Worm (Caenorhabditis elegans) whole organism, young adult: ENCODE results near the gene K10H10.10.

Experiments
- B0336.3 ChIP-seq: fragments of 200-800 bp; sonication (Bioruptor generic); IDR thresholded peaks from 2 replicates; pipeline ENCODE4 v1.3.6; 2022; ENCODE audit warnings: missing genetic modification characterization, missing compliant biosample characterization
- F23B12.7 ChIP-seq: sonication (generic microtip); optimal IDR thresholded peaks from 2 replicates; lab custom pipeline; 2017; ENCODE audit warnings: missing genetic modification characterization, mild to moderate bottlenecking, missing compliant biosample characterization, antibody characterized with exemption, moderate library complexity; ENCODE audit not compliant: insufficient read depth
- F39B2.1 ChIP-seq: fragments of 200-800 bp; sonication (Bioruptor generic); IDR thresholded peaks from 2 replicates; pipeline ENCODE4 v1.3.6; 2022; ENCODE audit warnings: missing genetic modification reagents, missing genetic modification characterization, missing compliant biosample characterization
- K11D2.4 ChIP-seq: fragments of 200-800 bp; sonication (Bioruptor generic); IDR thresholded peaks from 2 replicates; pipeline ENCODE4 v1.3.6; 2022; ENCODE audit warnings: missing genetic modification reagents, missing genetic modification characterization, missing compliant biosample characterization
- akir-1 ChIP-seq: fragments of 200-800 bp; sonication (Bioruptor generic); optimal IDR thresholded peaks from 2 replicates; lab custom pipeline; 2018; ENCODE audit warnings: mild to moderate bottlenecking, missing genetic modification characterization, moderate library complexity, missing compliant biosample characterization
- aptf-2 ChIP-seq: fragments of 200-800 bp; sonication (Bioruptor generic); conservative IDR thresholded peaks from 2 replicates; pipeline ENCODE4 v1.3.6; 2022; ENCODE audit warnings: missing genetic modification reagents, missing genetic modification characterization, missing compliant biosample characterization
- athp-1 ChIP-seq: sonication (generic microtip); optimal IDR thresholded peaks from 2 replicates; lab custom pipeline; 2017; ENCODE audit warnings: mild to moderate bottlenecking, missing genetic modification characterization, missing compliant biosample characterization
- attf-3 ChIP-seq: fragments of 200-800 bp; sonication (Bioruptor generic); conservative IDR thresholded peaks from 2 replicates; pipeline ENCODE4 v1.3.6; 2022; ENCODE audit warnings: missing genetic modification reagents, missing genetic modification characterization, missing compliant biosample characterization
- attf-6 ChIP-seq: fragments of 200-800 bp; sonication (Bioruptor generic); IDR thresholded peaks from 2 replicates; pipeline ENCODE4 v1.3.6; 2022; ENCODE audit warnings: missing genetic modification reagents, missing genetic modification characterization, missing compliant biosample characterization
- ceh-58 ChIP-seq: fragments of 200-800 bp; sonication (Bioruptor generic); IDR thresholded peaks from 2 replicates; pipeline ENCODE4 v1.3.6; 2022; ENCODE audit warnings: missing genetic modification characterization, missing compliant biosample characterization
- ceh-79 ChIP-seq: sonication (generic microtip); optimal IDR thresholded peaks from 2 replicates; lab custom pipeline; 2017; ENCODE audit warnings: mild to moderate bottlenecking, missing genetic modification characterization, missing compliant biosample characterization
- egl-44 ChIP-seq: fragments of 200-800 bp; sonication (Bioruptor generic); IDR thresholded peaks from 2 replicates; pipeline ENCODE4 v1.3.6; 2022; ENCODE audit warnings: missing genetic modification reagents, missing genetic modification characterization, missing compliant biosample characterization
- ekl-4 ChIP-seq: fragments of 200-800 bp; sonication (Bioruptor generic); IDR thresholded peaks from 2 replicates; pipeline ENCODE4 v1.3.6; 2022; ENCODE audit warnings: missing genetic modification reagents, missing genetic modification characterization, missing compliant biosample characterization
- gei-17 ChIP-seq: fragments of 200-800 bp; sonication (Bioruptor generic); optimal IDR thresholded peaks from 2 replicates; lab custom pipeline; 2018; ENCODE audit warnings: mild to moderate bottlenecking, missing genetic modification characterization, missing compliant biosample characterization
- hlh-12 ChIP-seq: sonication (generic microtip); optimal IDR thresholded peaks from 2 replicates; lab custom pipeline; 2016; ENCODE audit warnings: missing genetic modification characterization, missing compliant biosample characterization
- hlh-26 ChIP-seq: fragments of 200-800 bp; sonication (Bioruptor generic); conservative IDR thresholded peaks from 2 replicates; pipeline ENCODE4 v1.3.6; 2022; ENCODE audit warnings: missing genetic modification reagents, missing genetic modification characterization, missing compliant biosample characterization
- hmg-1.2 ChIP-seq: fragments of 200-800 bp; sonication (Bioruptor generic); IDR thresholded peaks from 2 replicates; pipeline ENCODE4 v1.3.6; 2022; ENCODE audit warnings: missing genetic modification reagents, missing genetic modification characterization, missing compliant biosample characterization
- lin-40 ChIP-seq: sonication (generic microtip); optimal IDR thresholded peaks from 2 replicates; lab custom pipeline; 2016; ENCODE audit warnings: missing genetic modification characterization, mild to moderate bottlenecking, missing compliant biosample characterization, missing genotype, missing genetic modification reagents
- lsy-27 ChIP-seq: sonication (generic microtip); optimal IDR thresholded peaks from 2 replicates; lab custom pipeline; 2017; ENCODE audit warnings: missing genetic modification characterization, mild to moderate bottlenecking, missing compliant biosample characterization, antibody characterized with exemption, missing genotype, borderline replicate concordance; ENCODE audit not compliant: insufficient read depth
- madf-10 ChIP-seq: sonication (generic microtip); optimal IDR thresholded peaks from 2 replicates; lab custom pipeline; 2016; ENCODE audit warnings: mild to moderate bottlenecking, missing genetic modification characterization, missing compliant biosample characterization
- mcd-1 ChIP-seq: fragments of 200-800 bp; sonication (Bioruptor generic); IDR thresholded peaks from 2 replicates; pipeline ENCODE4 v1.3.6; 2022; ENCODE audit warnings: missing genetic modification reagents, missing genetic modification characterization, missing compliant biosample characterization
- nhr-120 ChIP-seq: fragments of 200-800 bp; sonication (Bioruptor generic); IDR thresholded peaks from 2 replicates; pipeline ENCODE4 v1.3.6; 2022; ENCODE audit warnings: missing genetic modification characterization, missing compliant biosample characterization
- nhr-80 ChIP-seq: sonication (generic microtip); optimal IDR thresholded peaks from 2 replicates; lab custom pipeline; 2016; ENCODE audit warnings: missing genetic modification characterization, missing compliant biosample characterization
- repo-1 ChIP-seq: sonication (generic microtip); optimal IDR thresholded peaks from 2 replicates; lab custom pipeline; 2017; ENCODE audit warnings: mild to moderate bottlenecking, missing genetic modification characterization, missing compliant biosample characterization
- rpc-1 ChIP-seq, 2 experiments: fragments of 150-350 bp in 1 of 2; sonication (generic microtip) in 1 of 2; optimal IDR thresholded peaks; 2 replicates each; lab custom pipeline; 2014 to 2018; ENCODE audit warnings: missing biosample characterization in 1 of 2, missing genetic modification characterization in 1 of 2, missing genetic modification reagents in 1 of 2, missing genotype in 1 of 2
- sdz-38 ChIP-seq: sonication (generic microtip); optimal IDR thresholded peaks from 2 replicates; lab custom pipeline; 2016; ENCODE audit warnings: missing genotype, missing genetic modification characterization, missing compliant biosample characterization
- sea-2 ChIP-seq: fragments of 200-800 bp; sonication (Bioruptor generic); IDR thresholded peaks from 2 replicates; pipeline ENCODE4 v1.3.6; 2022; ENCODE audit warnings: missing genetic modification characterization, missing compliant biosample characterization
- snpc-4 ChIP-seq, 5 experiments: fragments of 150-350 bp in 1 of 5; sonication (generic microtip) in 4 of 5; optimal IDR thresholded peaks; 2 replicates each; lab custom pipeline; 2014 to 2018; ENCODE audit warnings: missing genetic modification characterization in 5 of 5, missing biosample characterization in 3 of 5, antibody characterized with exemption in 2 of 5, mild to moderate bottlenecking in 2 of 5, missing compliant biosample characterization in 2 of 5, missing genotype in 2 of 5, moderate library complexity in 2 of 5, missing genetic modification reagents in 1 of 5
- sptf-2 ChIP-seq: fragments of 200-800 bp; sonication (Bioruptor generic); optimal IDR thresholded peaks from 2 replicates; lab custom pipeline; 2018; ENCODE audit warnings: mild to moderate bottlenecking, missing genetic modification characterization, missing compliant biosample characterization
- tlf-1 ChIP-seq: fragments of 200-800 bp; sonication (Bioruptor generic); optimal IDR thresholded peaks from 2 replicates; lab custom pipeline; 2018; ENCODE audit warnings: mild to moderate bottlenecking, missing genetic modification characterization, missing compliant biosample characterization
- unc-130 ChIP-seq: sonication (generic microtip); optimal IDR thresholded peaks from 2 replicates; lab custom pipeline; 2016; ENCODE audit warnings: missing genetic modification reagents, missing genetic modification characterization, missing compliant biosample characterization
- unc-62 ChIP-seq: fragments of 150-350 bp; optimal IDR thresholded peaks from 2 replicates; lab custom pipeline; 2014; ENCODE audit warnings: missing biosample characterization, missing genetic modification reagents, missing genetic modification characterization

Gene K10H10.10

DNA sequence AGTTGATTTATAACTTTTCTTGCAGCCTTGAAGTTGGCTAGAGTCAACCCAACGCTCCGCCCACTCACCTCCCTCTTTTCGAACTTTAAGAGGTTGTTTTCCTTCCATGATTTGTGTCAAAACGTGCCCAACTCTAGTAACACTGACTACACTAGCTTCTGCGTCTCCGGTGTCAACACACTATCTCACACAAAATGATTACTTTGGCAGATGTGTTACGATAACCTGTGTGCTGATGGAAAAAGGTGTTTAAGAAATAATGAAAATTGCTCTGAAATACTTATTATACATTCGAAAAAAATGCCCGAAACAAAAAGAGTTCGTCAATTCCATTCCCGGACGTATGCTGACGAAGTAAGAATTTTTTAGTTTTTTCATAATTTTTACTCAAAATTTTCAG is 4.6 kb upstream of the K10H10.10 start, which contains the start of gene K10H10.6:
TSS of gene K10H10.6 (plus strand) at position 301 of the 400 bp plus-strand sequence.
- TF ChIP-seq F23B12.7 (tag; lab: Kevin White, UChicago) (no peak), hmg-1.2 (GFP tag; lab: Robert Waterston, UW) (peak; percentile 42; the same call in 1 of the 2 replicates)

ce11 chrII:14506245-14506644 is 1.3 kb upstream of the K10H10.10 start, which contains the start of gene K10H10.12:
Gene K10H10.12, minus strand, starts transcription at chrII:14506345.
- no peak for TF ChIP-seq akir-1
- no peak for TF ChIP-seq egl-44 (GFP tag; lab: Robert Waterston, UW)
- no peak for TF ChIP-seq unc-62 (GFP tag; lab: Kevin White, UChicago)
- TF ChIP-seq attf-6, result no peak
- no peak for TF ChIP-seq hlh-26 (GFP tag; lab: Robert Waterston, UW)
- no peak for TF ChIP-seq mcd-1 (GFP tag; lab: Robert Waterston, UW)

- TF ChIP-seq rpc-1 (optimal IDR thresholded peaks at IDR 0.05; lab: Kevin White, UChicago) (no peak), rpc-1 (tag; optimal IDR thresholded peaks at IDR 0.05; lab: Kevin White, UChicago) (no peak), ekl-4 (no peak), madf-10 (no peak), lin-40 (tag; lab: Kevin White, UChicago) (no peak), hmg-1.2 (GFP tag; lab: Robert Waterston, UW) (no peak), nhr-80 (tag; lab: Kevin White, UChicago) (peak; percentile 5), repo-1 (tag; lab: Kevin White, UChicago) (no peak), sptf-2 (GFP tag; lab: Kevin White, UChicago) (no peak)
These were observed 2.6 kb downstream of the K10H10.10 start for ce11 chrII:14510162-14510561.

DNA sequence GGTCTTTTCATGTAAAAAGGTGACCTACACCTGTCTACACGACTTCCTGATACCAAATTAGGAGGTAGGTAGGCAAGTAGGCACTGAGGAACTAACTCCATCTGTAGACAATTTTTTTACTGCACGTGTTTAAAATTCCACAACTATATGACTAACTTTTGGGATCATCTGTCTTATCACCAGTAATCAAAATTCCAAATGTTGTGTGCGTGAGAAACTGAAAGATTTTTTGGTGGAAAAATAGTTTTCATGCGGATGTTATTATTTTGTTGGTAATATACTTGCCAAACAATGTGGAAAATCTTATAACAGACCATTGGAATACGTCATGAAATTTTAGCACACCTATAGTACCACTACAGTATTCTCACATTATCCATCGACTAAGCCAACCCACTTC is 3.6 kb downstream of the K10H10.10 start, which contains the start of gene K10H10.13:
TSS of gene K10H10.13 (minus strand) at position 101 of the 400 bp plus-strand sequence.
- TF ChIP-seq sea-2, result no peak
- TF ChIP-seq athp-1 (tag; lab: Kevin White, UChicago), result no peak
- TF ChIP-seq unc-130 (GFP tag; lab: Kevin White, UChicago), result no peak
- TF ChIP-seq attf-3 (GFP tag; lab: Robert Waterston, UW), result no peak
- no peak for TF ChIP-seq lsy-27 (tag; lab: Kevin White, UChicago)
- TF ChIP-seq sdz-38 (tag; lab: Kevin White, UChicago), result no peak
- TF ChIP-seq ceh-58 (GFP tag; lab: Robert Waterston, UW), result no peak
- no peak for TF ChIP-seq madf-10
- no peak for TF ChIP-seq aptf-2 (GFP tag; lab: Robert Waterston, UW)
- no peak for TF ChIP-seq K11D2.4 (GFP tag; lab: Robert Waterston, UW)
- TF ChIP-seq F39B2.1 (GFP tag; lab: Robert Waterston, UW), result no peak

DNA sequence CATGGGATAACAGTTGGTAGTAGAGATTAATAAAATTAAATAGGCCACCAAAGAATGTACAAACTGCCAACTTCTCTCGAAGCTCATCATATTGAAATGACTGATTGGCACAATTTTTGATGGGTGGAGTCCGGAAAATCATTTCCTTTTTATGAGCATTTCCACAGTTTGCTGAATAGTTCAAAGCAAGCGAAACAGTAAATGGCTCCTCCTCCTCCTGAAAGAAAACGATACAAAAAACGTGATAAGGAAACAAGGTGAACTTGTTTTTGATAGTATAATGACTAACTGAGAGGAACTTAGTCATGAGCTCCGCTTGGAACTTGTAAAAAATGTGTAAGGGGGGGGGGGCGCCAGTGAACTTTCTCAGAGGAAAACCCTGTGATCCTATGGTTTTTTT is 7.5 kb downstream of the K10H10.10 start, which contains the start of gene K10H10.9:
TSS of gene K10H10.9 (minus strand) at position 101 of the 400 bp plus-strand sequence.
- TF ChIP-seq hlh-12 (tag; lab: Kevin White, UChicago) (no peak), B0336.3 (GFP tag; lab: Robert Waterston, UW) (no peak), nhr-120 (GFP tag; lab: Robert Waterston, UW) (no peak), snpc-4 (GFP tag; optimal IDR thresholded peaks at IDR 0.05; lab: Kevin White, UChicago) (no peak), snpc-4 (tag; optimal IDR thresholded peaks at IDR 0.05; lab: Kevin White, UChicago) (no peak), tlf-1 (GFP tag; lab: Kevin White, UChicago) (no peak), ekl-4 (no peak), gei-17 (GFP tag; lab: Kevin White, UChicago) (no peak), ceh-79 (tag; lab: Kevin White, UChicago) (no peak)
